Fruit fly (Drosophila melanogaster): ENCODE measurements around the gene COX8.

dm6 chr3L:21565126-21565525 lies 25.9 kb upstream of the COX8 start, which contains the start of gene CG7634:
- TF ChIP-seq NC2β (GFP tag; optimal IDR thresholded peaks at IDR 0.05) (no peak), Vsx1 (GFP tag; optimal IDR thresholded peaks at IDR 0.05) (no peak), CG15601 (tag; optimal IDR thresholded peaks at IDR 0.05) (no peak), Kr (GFP tag; optimal IDR thresholded peaks at IDR 0.05) (no peak), fd96Cb (tag; optimal IDR thresholded peaks at IDR 0.05) (no peak), CG10565 (GFP tag; optimal IDR thresholded peaks at IDR 0.05) (no peak)

Measured in whole organism, embryonic.